Worm (Caenorhabditis elegans) whole organism, late embryonic: ENCODE measurements around the gene far-6.

Source experiments
- hlh-13 ChIP-seq: fragments of 200-800 bp; sonication (Bioruptor generic); optimal IDR thresholded peaks from 2 replicates; lab custom pipeline; 2018; ENCODE audit warnings: mild to moderate bottlenecking, missing genetic modification characterization, missing compliant biosample characterization
- pha-4 ChIP-seq: fragments of 150-350 bp; optimal IDR thresholded peaks from 2 replicates; lab custom pipeline; 2018; ENCODE audit warnings: missing biosample characterization, missing genetic modification reagents, missing genetic modification characterization
- pros-1 ChIP-seq: fragments of 150-350 bp; optimal IDR thresholded peaks from 2 replicates; lab custom pipeline; 2014; ENCODE audit warnings: missing biosample characterization, missing genetic modification reagents, missing genetic modification characterization
- unc-86 ChIP-seq: sonication (generic microtip); optimal IDR thresholded peaks from 2 replicates; lab custom pipeline; 2016; ENCODE audit warnings: missing genetic modification characterization, missing compliant biosample characterization

DNA sequence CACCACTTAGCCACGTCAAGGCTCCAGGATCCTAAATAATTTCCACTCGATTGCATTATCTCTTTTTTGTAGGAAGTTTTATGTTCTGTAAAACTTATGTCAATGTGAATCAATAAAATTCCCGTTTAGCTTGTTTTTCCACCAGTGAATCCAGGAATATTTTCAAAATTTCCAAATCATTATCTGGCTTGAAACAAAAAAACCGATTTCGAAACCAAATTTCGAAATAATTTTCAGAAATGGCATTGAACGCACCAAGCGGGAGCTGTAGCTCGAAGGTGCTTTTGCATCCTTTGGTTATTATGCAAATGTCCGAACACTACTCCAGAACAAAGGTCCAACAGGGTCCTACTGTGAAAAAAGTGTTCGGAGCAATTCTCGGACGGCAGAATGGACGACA lies 27.6 kb upstream of the far-6 start, which contains the start of gene csn-6:
- no peak for TF ChIP-seq unc-86 (tag; lab: Kevin White, UChicago)
- TF ChIP-seq pros-1 (tag; lab: Kevin White, UChicago) = no peak
- no peak for TF ChIP-seq pha-4
- TF ChIP-seq hlh-13 = no peak
